Worm (Caenorhabditis elegans): Measurements from ENCODE around the gene W06B4.2.
A peak's percentile ranks its signal among the peaks of the same experiment; 100 is the strongest.

ce11 chrII:4518300-4518907 lies 50.4 kb downstream of the W06B4.2 start, which contains the start of gene hlh-1:
- TF ChIP-seq unc-62 (GFP tag; optimal IDR thresholded peaks at IDR 0.05) (no peak), ztf-4 (tag; optimal IDR thresholded peaks at IDR 0.05) (no peak), daf-12 (tag; optimal IDR thresholded peaks at IDR 0.05) (no peak), snpc-4 (tag; optimal IDR thresholded peaks at IDR 0.05) (no peak), skn-1 (tag; optimal IDR thresholded peaks at IDR 0.05) (no peak), ztf-11 (tag; optimal IDR thresholded peaks at IDR 0.05) (no peak), lin-39 (tag; optimal IDR thresholded peaks at IDR 0.05) (peak; percentile 55), nhr-12 (tag; optimal IDR thresholded peaks at IDR 0.05) (no peak), pqm-1 (tag; optimal IDR thresholded peaks at IDR 0.05) (no peak), pha-4 (tag; optimal IDR thresholded peaks at IDR 0.05) (no peak)
